Fruit fly (Drosophila melanogaster) whole organism, embryonic: ENCODE results near the gene CG3999.

Experiments used
- Abd-B ChIP-seq: fragments of 200-800 bp; sonication (Bioruptor generic); optimal IDR thresholded peaks from 2 replicates; lab custom pipeline; 2018; ENCODE audit warnings: missing biosample characterization, mild to moderate bottlenecking, missing genetic modification characterization, moderate library complexity
- Bteb2 ChIP-seq: fragments of 200-800 bp; sonication (Bioruptor generic); optimal IDR thresholded peaks from 2 replicates; lab custom pipeline; 2016; ENCODE audit warnings: missing biosample characterization, missing genetic modification characterization
- CG10543 ChIP-seq: fragments of 200-800 bp; sonication (Bioruptor generic); optimal IDR thresholded peaks from 3 replicates; lab custom pipeline; 2017; ENCODE audit warnings: missing biosample characterization, mild to moderate bottlenecking, missing genetic modification characterization, moderate library complexity
- CG11695 ChIP-seq: fragments of 200-800 bp; sonication (Bioruptor generic); IDR thresholded peaks from 3 replicates; pipeline ENCODE4 v1.3.6; 2022; ENCODE audit warnings: missing biosample characterization, missing genetic modification characterization
- CG13424 ChIP-seq: fragments of 200-800 bp; sonication (Bioruptor generic); optimal IDR thresholded peaks from 2 replicates; lab custom pipeline; 2019; ENCODE audit warnings: missing biosample characterization, mild to moderate bottlenecking, missing genetic modification characterization, moderate library complexity
- CG15601 ChIP-seq: fragments of 200-800 bp; sonication (Bioruptor generic); optimal IDR thresholded peaks from 3 replicates; lab custom pipeline; 2019; ENCODE audit warnings: missing biosample characterization, mild to moderate bottlenecking, missing genetic modification characterization, moderate library complexity
- CG16863 ChIP-seq: fragments of 200-800 bp; sonication (Bioruptor generic); optimal IDR thresholded peaks from 3 replicates; lab custom pipeline; 2016; ENCODE audit warnings: missing biosample characterization, missing genetic modification characterization
- CG17359 ChIP-seq: fragments of 200-800 bp; sonication (Bioruptor generic); optimal IDR thresholded peaks from 3 replicates; lab custom pipeline; 2018; ENCODE audit warnings: missing biosample characterization, mild to moderate bottlenecking, missing genetic modification characterization, moderate library complexity
- CG17912 ChIP-seq: fragments of 200-800 bp; sonication (Bioruptor generic); optimal IDR thresholded peaks from 2 replicates; lab custom pipeline; 2018; ENCODE audit warnings: missing biosample characterization, mild to moderate bottlenecking, missing genetic modification characterization
- CG18599 ChIP-seq: fragments of 200-800 bp; sonication (Bioruptor generic); optimal IDR thresholded peaks from 3 replicates; lab custom pipeline; 2017; ENCODE audit warnings: missing biosample characterization, missing genetic modification characterization, mild to moderate bottlenecking, moderate library complexity, missing genetic modification reagents
- CG2678 ChIP-seq: fragments of 200-800 bp; sonication (Bioruptor generic); optimal IDR thresholded peaks from 3 replicates; lab custom pipeline; 2019; ENCODE audit warnings: missing biosample characterization, mild to moderate bottlenecking, missing genetic modification characterization, moderate library complexity
- CG30403 ChIP-seq: fragments of 200-800 bp; sonication (Bioruptor generic); optimal IDR thresholded peaks from 3 replicates; lab custom pipeline; 2016; ENCODE audit warnings: missing biosample characterization, missing genetic modification characterization
- CG3065 ChIP-seq: fragments of 200-800 bp; sonication (Bioruptor generic); optimal IDR thresholded peaks from 2 replicates; lab custom pipeline; 2016; ENCODE audit warnings: missing biosample characterization, missing genetic modification characterization
- CG4282 ChIP-seq: fragments of 200-800 bp; sonication (Bioruptor generic); optimal IDR thresholded peaks from 2 replicates; lab custom pipeline; 2016; ENCODE audit warnings: missing biosample characterization, missing genetic modification characterization
- CG43689 ChIP-seq: fragments of 200-800 bp; sonication (Bioruptor generic); IDR thresholded peaks from 2 replicates; pipeline ENCODE4 v1.3.6; 2022; ENCODE audit warnings: missing biosample characterization, missing genetic modification characterization
- CG4424 ChIP-seq: fragments of 200-800 bp; sonication (Bioruptor generic); optimal IDR thresholded peaks from 3 replicates; lab custom pipeline; 2016; ENCODE audit warnings: missing biosample characterization, missing genetic modification characterization
- CG5245 ChIP-seq: fragments of 200-800 bp; sonication (Bioruptor generic); optimal IDR thresholded peaks from 3 replicates; lab custom pipeline; 2016; ENCODE audit warnings: missing biosample characterization, missing genetic modification characterization
- CG6765 ChIP-seq: fragments of 200-800 bp; sonication (Bioruptor generic); optimal IDR thresholded peaks from 3 replicates; lab custom pipeline; 2017; ENCODE audit warnings: missing biosample characterization, mild to moderate bottlenecking, missing genetic modification characterization
- CG9876 ChIP-seq: fragments of 200-800 bp; sonication (Bioruptor generic); optimal IDR thresholded peaks from 2 replicates; lab custom pipeline; 2016; ENCODE audit warnings: missing biosample characterization, missing genetic modification characterization
- Dip2 ChIP-seq: fragments of 200-800 bp; sonication (Bioruptor generic); IDR thresholded peaks from 2 replicates; pipeline ENCODE4 v1.3.6; 2022; ENCODE audit warnings: missing biosample characterization, missing genetic modification characterization
- Dip3 ChIP-seq: fragments of 200-800 bp; sonication (Bioruptor generic); optimal IDR thresholded peaks from 3 replicates; lab custom pipeline; 2016; ENCODE audit warnings: missing biosample characterization, missing genetic modification characterization
- Dll ChIP-seq: fragments of 200-800 bp; sonication (Bioruptor generic); IDR thresholded peaks from 4 replicates; pipeline ENCODE4 v1.3.6; 2022; ENCODE audit warnings: missing biosample characterization, missing genetic modification characterization; ENCODE audit not compliant: partially characterized antibody
- Doc3 ChIP-seq: fragments of 200-800 bp; sonication (Bioruptor generic); IDR thresholded peaks from 3 replicates; pipeline ENCODE4 v1.3.6; 2022; ENCODE audit warnings: missing biosample characterization, missing genetic modification characterization; ENCODE audit not compliant: partially characterized antibody
- ERR ChIP-seq: fragments of 200-800 bp; sonication (Bioruptor generic); optimal IDR thresholded peaks from 2 replicates; lab custom pipeline; 2016; ENCODE audit warnings: missing biosample characterization, missing genetic modification characterization
- Fer2 ChIP-seq: fragments of 200-800 bp; sonication (Bioruptor generic); optimal IDR thresholded peaks from 2 replicates; lab custom pipeline; 2018; ENCODE audit warnings: missing biosample characterization, mild to moderate bottlenecking, missing genetic modification characterization, moderate library complexity
- HLH54F ChIP-seq: fragments of 200-800 bp; sonication (Bioruptor generic); optimal IDR thresholded peaks from 3 replicates; lab custom pipeline; 2016; ENCODE audit warnings: missing biosample characterization, missing genetic modification characterization
- Hand ChIP-seq: fragments of 200-800 bp; sonication (Bioruptor generic); optimal IDR thresholded peaks from 2 replicates; lab custom pipeline; 2017; ENCODE audit warnings: mild to moderate bottlenecking, missing biosample characterization, missing genetic modification reagents, missing genetic modification characterization
- Hmr ChIP-seq: fragments of 200-800 bp; sonication (Bioruptor generic); optimal IDR thresholded peaks from 3 replicates; lab custom pipeline; 2017; ENCODE audit warnings: mild to moderate bottlenecking, missing biosample characterization, missing genetic modification reagents, missing genetic modification characterization
- Lim3 ChIP-seq: fragments of 200-800 bp; sonication (Bioruptor generic); IDR thresholded peaks from 2 replicates; pipeline ENCODE4 v1.3.6; 2022; ENCODE audit warnings: missing biosample characterization, missing genetic modification characterization
- MBD-R2 ChIP-seq: fragments of 200-800 bp; sonication (Bioruptor generic); IDR thresholded peaks from 2 replicates; pipeline ENCODE4 v1.3.6; 2022; ENCODE audit warnings: missing biosample characterization, missing genetic modification characterization
- Med ChIP-seq: fragments of 200-800 bp; sonication (Bioruptor generic); peaks from one replicate; lab custom pipeline; 2016; ENCODE audit warnings: missing biosample characterization, missing genetic modification characterization, mild to moderate bottlenecking, inconsistent platforms, moderate library complexity
- Myb ChIP-seq: fragments of 200-800 bp; sonication (Bioruptor generic); optimal IDR thresholded peaks from 2 replicates; lab custom pipeline; 2016; ENCODE audit warnings: missing biosample characterization, missing genetic modification characterization
- NFAT ChIP-seq: fragments of 200-800 bp; sonication (Bioruptor generic); IDR thresholded peaks from 2 replicates; pipeline ENCODE4 v1.3.6; 2022; ENCODE audit warnings: missing biosample characterization, missing genetic modification characterization
- PHDP ChIP-seq: fragments of 200-800 bp; sonication (Bioruptor generic); optimal IDR thresholded peaks from 3 replicates; lab custom pipeline; 2018; ENCODE audit warnings: missing biosample characterization, mild to moderate bottlenecking, missing genetic modification characterization, moderate library complexity
- Ptx1 ChIP-seq: fragments of 200-800 bp; sonication (Bioruptor generic); IDR thresholded peaks from 2 replicates; pipeline ENCODE4 v1.3.6; 2022; ENCODE audit warnings: missing biosample characterization, missing genetic modification characterization
- Sry-δ ChIP-seq: fragments of 200-800 bp; sonication (Bioruptor generic); optimal IDR thresholded peaks from 2 replicates; lab custom pipeline; 2016; ENCODE audit warnings: missing biosample characterization, missing genetic modification characterization
- Vsx1 ChIP-seq: fragments of 200-800 bp; sonication (Bioruptor generic); optimal IDR thresholded peaks from 2 replicates; lab custom pipeline; 2017; ENCODE audit warnings: missing biosample characterization, mild to moderate bottlenecking, missing genetic modification characterization, missing genetic modification reagents
- aop ChIP-seq: fragments of 200-800 bp; sonication (Bioruptor generic); IDR thresholded peaks from 2 replicates; pipeline ENCODE4 v1.3.6; 2022; ENCODE audit warnings: missing biosample characterization, missing genetic modification characterization
- ash1 ChIP-seq: fragments of 200-800 bp; sonication (Bioruptor generic); optimal IDR thresholded peaks from 2 replicates; lab custom pipeline; 2018; ENCODE audit warnings: missing biosample characterization, mild to moderate bottlenecking, missing genetic modification characterization
- bab2 ChIP-seq: fragments of 200-800 bp; sonication (Bioruptor generic); optimal IDR thresholded peaks from 2 replicates; lab custom pipeline; 2016; ENCODE audit warnings: missing biosample characterization, missing genetic modification characterization
- cas ChIP-seq: fragments of 200-800 bp; sonication (Bioruptor generic); IDR thresholded peaks from 2 replicates; pipeline ENCODE4 v1.3.6; 2022; ENCODE audit warnings: missing biosample characterization, missing genetic modification characterization
- cwo ChIP-seq: fragments of 200-800 bp; sonication (Bioruptor generic); optimal IDR thresholded peaks from 3 replicates; lab custom pipeline; 2017; ENCODE audit warnings: missing biosample characterization, missing genetic modification characterization, mild to moderate bottlenecking, moderate library complexity, missing genetic modification reagents
- dm ChIP-seq: fragments of 200-800 bp; sonication (Bioruptor generic); optimal IDR thresholded peaks from 3 replicates; lab custom pipeline; 2016; ENCODE audit warnings: missing biosample characterization, missing genetic modification characterization
- dmrt11E ChIP-seq: fragments of 200-800 bp; sonication (Bioruptor generic); optimal IDR thresholded peaks from 3 replicates; lab custom pipeline; 2018; ENCODE audit warnings: missing biosample characterization, mild to moderate bottlenecking, missing genetic modification characterization, moderate library complexity
- en ChIP-seq: fragments of 200-800 bp; sonication (Bioruptor generic); optimal IDR thresholded peaks from 2 replicates; lab custom pipeline; 2016; ENCODE audit warnings: missing biosample characterization, missing genetic modification characterization
- grau ChIP-seq: fragments of 200-800 bp; optimal IDR thresholded peaks from 3 replicates; lab custom pipeline; 2019; ENCODE audit warnings: missing biosample characterization, mild to moderate bottlenecking, missing genetic modification characterization, moderate library complexity
- sc ChIP-seq, 3 experiments: fragments of >200 bp in 2 of 3; fragments of 200-800 bp in 1 of 3; sonication (Bioruptor generic) in 1 of 3; optimal IDR thresholded peaks; 2 replicates in 2 of 3; 3 replicates in 1 of 3; lab custom pipeline; 2017; ENCODE audit warnings: mild to moderate bottlenecking in 1 of 3, missing biosample characterization in 1 of 3, missing genetic modification characterization in 1 of 3, missing genetic modification reagents in 1 of 3
- sd ChIP-seq: fragments of 200-800 bp; sonication (Bioruptor generic); optimal IDR thresholded peaks from 3 replicates; lab custom pipeline; 2018; ENCODE audit warnings: missing biosample characterization, mild to moderate bottlenecking, missing genetic modification characterization, moderate library complexity
- sob ChIP-seq: fragments of 200-800 bp; sonication (Bioruptor generic); IDR thresholded peaks from 2 replicates; pipeline ENCODE4 v1.3.6; 2022; ENCODE audit warnings: missing biosample characterization, missing genetic modification characterization
- sug ChIP-seq: fragments of 200-800 bp; optimal IDR thresholded peaks from 2 replicates; lab custom pipeline; 2019; ENCODE audit warnings: missing biosample characterization, mild to moderate bottlenecking, missing genetic modification characterization, moderate library complexity
- tin ChIP-seq: fragments of 200-800 bp; sonication (Bioruptor generic); optimal IDR thresholded peaks from 3 replicates; lab custom pipeline; 2016; ENCODE audit warnings: missing biosample characterization, missing genetic modification characterization

The CG3999 gene

dm6 chr3R:10261800-10262199, 10.5 kb downstream of the CG3999 start, which contains the start of the genes Sirt6 and pont (continued):
- TF ChIP-seq Med (GFP tag; lab: Kevin White, UChicago) (peak; percentile 91), CG15601 (tag; lab: Kevin White, UChicago) (peak; percentile 95), sob (GFP tag; lab: Robert Waterston, UW) (no peak), CG9876 (no peak), MBD-R2 (no peak), CG43689 (GFP tag; lab: Robert Waterston, UW) (no peak), NFAT (no peak), PHDP (tag; lab: Kevin White, UChicago) (peak; percentile 97), Hmr (GFP tag; lab: Kevin White, UChicago) (peak; percentile 96), dmrt11E (tag; lab: Kevin White, UChicago) (peak; percentile 98), ERR (GFP tag; lab: Kevin White, UChicago) (peak; percentile 5), Dll (GFP tag; lab: Robert Waterston, UW) (no peak), ash1 (GFP tag; lab: Kevin White, UChicago) (peak; percentile 7), CG17359 (tag; lab: Kevin White, UChicago) (peak; percentile 96), tin (GFP tag; lab: Kevin White, UChicago) (peak; percentile 91), Ptx1 (GFP tag; lab: Robert Waterston, UW) (no peak), CG4282 (no peak), grau (peak; percentile 96), CG17912 (GFP tag; lab: Kevin White, UChicago) (peak; percentile 25), Bteb2 (GFP tag; lab: Kevin White, UChicago) (peak; percentile 42), Dip3 (GFP tag; lab: Kevin White, UChicago) (peak; percentile 59), Hand (GFP tag; lab: Kevin White, UChicago) (peak; percentile 73), CG5245 (peak; percentile 84), Dip2 (GFP tag; lab: Robert Waterston, UW) (no peak), HLH54F (peak; percentile 55), CG11695 (no peak), CG2678 (tag; lab: Kevin White, UChicago) (peak; percentile 97), cwo (GFP tag; lab: Kevin White, UChicago) (peak; percentile 94), CG10543 (GFP tag; lab: Kevin White, UChicago) (peak; percentile 70), Lim3 (no peak), CG30403 (GFP tag; lab: Kevin White, UChicago) (peak; percentile 95), Myb (GFP tag; lab: Kevin White, UChicago) (no peak), bab2 (GFP tag; lab: Kevin White, UChicago) (peak; percentile 79), CG3065 (GFP tag; lab: Kevin White, UChicago) (peak; percentile 88), Fer2 (tag; lab: Kevin White, UChicago) (peak; percentile 90), Vsx1 (peak; percentile 82), CG4424 (GFP tag; lab: Kevin White, UChicago) (peak; percentile 93), Abd-B (GFP tag; lab: Kevin White, UChicago) (peak; percentile 99), aop (GFP tag; lab: Robert Waterston, UW) (no peak), CG16863 (GFP tag; lab: Kevin White, UChicago) (peak; percentile 8), sug (tag; lab: Kevin White, UChicago) (peak; percentile 91), Sry-δ (GFP tag; lab: Kevin White, UChicago) (peak; percentile 11), en (no peak), CG6765 (GFP tag; lab: Kevin White, UChicago) (peak; percentile 81), CG13424 (tag; lab: Kevin White, UChicago) (peak; percentile 96), sd (peak; percentile 89), sc (optimal IDR thresholded peaks at IDR 0.05; lab: Kevin White, UChicago) (no peak), sc (GFP tag; optimal IDR thresholded peaks at IDR 0.05; lab: Kevin White, UChicago) (peak; percentile 88), dm (peak; percentile 49), Doc3 (no peak), CG18599 (GFP tag; lab: Kevin White, UChicago) (peak; percentile 94), cas (GFP tag; lab: Robert Waterston, UW) (no peak)
